Worm (Caenorhabditis elegans) whole organism, young adult: ENCODE data around the gene flp-27.

ENCODE experiments used
- B0035.1 ChIP-seq: sonication (generic microtip); optimal IDR thresholded peaks from 2 replicates; lab custom pipeline; 2016; ENCODE audit warnings: missing genetic modification characterization, mild to moderate bottlenecking, missing compliant biosample characterization, missing genotype, missing genetic modification reagents
- B0336.3 ChIP-seq: fragments of 200-800 bp; sonication (Bioruptor generic); IDR thresholded peaks from 2 replicates; pipeline ENCODE4 v1.3.6; 2022; ENCODE audit warnings: missing genetic modification characterization, missing compliant biosample characterization
- F33H1.4 ChIP-seq: fragments of 200-800 bp; sonication (Bioruptor generic); IDR thresholded peaks from 2 replicates; pipeline ENCODE4 v1.3.6; 2022; ENCODE audit warnings: missing genetic modification reagents, missing genetic modification characterization, missing compliant biosample characterization
- F37B4.10 ChIP-seq: fragments of 200-800 bp; sonication (Bioruptor generic); IDR thresholded peaks from 2 replicates; pipeline ENCODE4 v1.3.6; 2022; ENCODE audit warnings: missing genetic modification characterization, missing compliant biosample characterization
- F49E8.2 ChIP-seq: sonication (generic microtip); optimal IDR thresholded peaks from 3 replicates; lab custom pipeline; 2017; ENCODE audit warnings: missing genetic modification characterization, mild to moderate bottlenecking, missing compliant biosample characterization, antibody characterized with exemption, moderate library complexity; ENCODE audit not compliant: insufficient read depth
- F52B5.7 ChIP-seq: sonication (generic microtip); optimal IDR thresholded peaks from 2 replicates; lab custom pipeline; 2016; ENCODE audit warnings: mild to moderate bottlenecking, missing genetic modification characterization, missing compliant biosample characterization
- T26A5.8 ChIP-seq: sonication (generic microtip); optimal IDR thresholded peaks from 2 replicates; lab custom pipeline; 2016; ENCODE audit warnings: missing genetic modification characterization, missing compliant biosample characterization
- Y53F4B.3 ChIP-seq: fragments of 200-800 bp; sonication (Bioruptor generic); IDR thresholded peaks from 2 replicates; pipeline ENCODE4 v1.3.6; 2022; ENCODE audit warnings: missing genetic modification reagents, missing genetic modification characterization, missing compliant biosample characterization
- Y95B8A.8 ChIP-seq: fragments of 200-800 bp; sonication (Bioruptor generic); IDR thresholded peaks from 2 replicates; pipeline ENCODE4 v1.3.6; 2022; ENCODE audit warnings: missing genetic modification reagents, missing genetic modification characterization, missing compliant biosample characterization
- ZK185.1 ChIP-seq: sonication (generic microtip); optimal IDR thresholded peaks from 2 replicates; lab custom pipeline; 2016; ENCODE audit warnings: mild to moderate bottlenecking, missing genetic modification characterization, missing compliant biosample characterization; ENCODE audit not compliant: poor library complexity, severe bottlenecking
- ama-1 ChIP-seq, 3 experiments: fragments of 150-350 bp in 1 of 3; sonication (generic microtip) in 2 of 3; optimal IDR thresholded peaks; 2 replicates each; lab custom pipeline; 2014 to 2018; ENCODE audit warnings: missing biosample characterization in 2 of 3, missing genetic modification characterization in 2 of 3, missing genetic modification reagents in 2 of 3
- atf-7 ChIP-seq: sonication (generic microtip); optimal IDR thresholded peaks from 2 replicates; lab custom pipeline; 2017; ENCODE audit warnings: mild to moderate bottlenecking, missing genetic modification characterization, missing compliant biosample characterization
- attf-3 ChIP-seq: fragments of 200-800 bp; sonication (Bioruptor generic); conservative IDR thresholded peaks from 2 replicates; pipeline ENCODE4 v1.3.6; 2022; ENCODE audit warnings: missing genetic modification reagents, missing genetic modification characterization, missing compliant biosample characterization
- attf-6 ChIP-seq: fragments of 200-800 bp; sonication (Bioruptor generic); IDR thresholded peaks from 2 replicates; pipeline ENCODE4 v1.3.6; 2022; ENCODE audit warnings: missing genetic modification reagents, missing genetic modification characterization, missing compliant biosample characterization
- cebp-1 ChIP-seq, 2 experiments: fragments of 200-800 bp in 1 of 2; sonication (Bioruptor generic) in 1 of 2; sonication (generic microtip) in 1 of 2; IDR thresholded peaks in 1 of 2; optimal IDR thresholded peaks in 1 of 2; 2 replicates each; pipeline versions ENCODE4 v1.3.6 to Lab custom; 2017 to 2022; ENCODE audit warnings: missing compliant biosample characterization in 2 of 2, missing genetic modification characterization in 2 of 2, mild to moderate bottlenecking in 1 of 2, missing genetic modification reagents in 1 of 2, moderate library complexity in 1 of 2
- cebp-2 ChIP-seq: fragments of 200-800 bp; sonication (Bioruptor generic); IDR thresholded peaks from 2 replicates; pipeline ENCODE4 v1.3.6; 2022; ENCODE audit warnings: missing genetic modification characterization, missing compliant biosample characterization
- ceh-58 ChIP-seq: fragments of 200-800 bp; sonication (Bioruptor generic); IDR thresholded peaks from 2 replicates; pipeline ENCODE4 v1.3.6; 2022; ENCODE audit warnings: missing genetic modification characterization, missing compliant biosample characterization
- ceh-91 ChIP-seq: fragments of 200-800 bp; sonication (Bioruptor generic); IDR thresholded peaks from 2 replicates; pipeline ENCODE4 v1.3.6; 2022; ENCODE audit warnings: missing genetic modification reagents, missing genetic modification characterization, missing compliant biosample characterization
- die-1 ChIP-seq: sonication (generic microtip); optimal IDR thresholded peaks from 2 replicates; lab custom pipeline; 2016; ENCODE audit warnings: missing genotype, mild to moderate bottlenecking, missing genetic modification characterization, missing compliant biosample characterization
- dpl-1 ChIP-seq: fragments of 150-350 bp; optimal IDR thresholded peaks from 2 replicates; lab custom pipeline; 2014; ENCODE audit warnings: missing biosample characterization, missing genetic modification reagents, missing genetic modification characterization
- efl-1 ChIP-seq: fragments of 150-350 bp; optimal IDR thresholded peaks from 2 replicates; lab custom pipeline; 2014; ENCODE audit warnings: missing biosample characterization, missing genetic modification reagents, missing genetic modification characterization
- egrh-3 ChIP-seq: fragments of 200-800 bp; sonication (Bioruptor generic); IDR thresholded peaks from 2 replicates; pipeline ENCODE4 v1.3.6; 2022; ENCODE audit warnings: missing genetic modification reagents, missing genetic modification characterization, missing compliant biosample characterization
- ekl-4 ChIP-seq: fragments of 200-800 bp; sonication (Bioruptor generic); IDR thresholded peaks from 2 replicates; pipeline ENCODE4 v1.3.6; 2022; ENCODE audit warnings: missing genetic modification reagents, missing genetic modification characterization, missing compliant biosample characterization
- ets-4 ChIP-seq: fragments of 200-800 bp; sonication (Bioruptor generic); optimal IDR thresholded peaks from 2 replicates; lab custom pipeline; 2018; ENCODE audit warnings: mild to moderate bottlenecking, missing genetic modification characterization, missing compliant biosample characterization
- him-1 ChIP-seq: sonication (generic microtip); optimal IDR thresholded peaks from 2 replicates; lab custom pipeline; 2016; ENCODE audit warnings: missing genotype, missing genetic modification reagents, missing genetic modification characterization, missing compliant biosample characterization
- hmg-1.2 ChIP-seq: fragments of 200-800 bp; sonication (Bioruptor generic); IDR thresholded peaks from 2 replicates; pipeline ENCODE4 v1.3.6; 2022; ENCODE audit warnings: missing genetic modification reagents, missing genetic modification characterization, missing compliant biosample characterization
- hmg-20 ChIP-seq: fragments of 200-800 bp; sonication (Bioruptor generic); IDR thresholded peaks from 2 replicates; pipeline ENCODE4 v1.3.6; 2022; ENCODE audit warnings: missing genetic modification reagents, missing genetic modification characterization, missing compliant biosample characterization
- lag-1 ChIP-seq: fragments of 200-800 bp; sonication (Bioruptor generic); IDR thresholded peaks from 2 replicates; pipeline ENCODE4 v1.3.6; 2022; ENCODE audit warnings: missing genetic modification reagents, missing genetic modification characterization, missing compliant biosample characterization
- let-526 ChIP-seq: fragments of 200-800 bp; sonication (Bioruptor generic); IDR thresholded peaks from 2 replicates; pipeline ENCODE4 v1.3.6; 2022; ENCODE audit warnings: missing genetic modification reagents, missing genetic modification characterization, missing compliant biosample characterization
- lsl-1 ChIP-seq: fragments of 200-800 bp; sonication (Bioruptor generic); optimal IDR thresholded peaks from 2 replicates; lab custom pipeline; 2018; ENCODE audit warnings: mild to moderate bottlenecking, missing genetic modification characterization, moderate library complexity, missing compliant biosample characterization
- madf-6 ChIP-seq: fragments of 200-800 bp; sonication (Bioruptor generic); IDR thresholded peaks from 2 replicates; pipeline ENCODE4 v1.3.6; 2022; ENCODE audit warnings: missing genetic modification reagents, missing genetic modification characterization, missing compliant biosample characterization
- madf-8 ChIP-seq: fragments of 200-800 bp; sonication (Bioruptor generic); conservative IDR thresholded peaks from 2 replicates; pipeline ENCODE4 v1.3.6; 2022; ENCODE audit warnings: missing genetic modification reagents, missing genetic modification characterization, missing compliant biosample characterization
- mxl-1 ChIP-seq: sonication (generic microtip); optimal IDR thresholded peaks from 2 replicates; lab custom pipeline; 2016; ENCODE audit warnings: missing genetic modification characterization, missing compliant biosample characterization
- nfyb-1 ChIP-seq: fragments of 200-800 bp; sonication (Bioruptor generic); IDR thresholded peaks from 2 replicates; pipeline ENCODE4 v1.3.6; 2022; ENCODE audit warnings: missing genetic modification reagents, missing genetic modification characterization, missing compliant biosample characterization
- nhr-80 ChIP-seq: sonication (generic microtip); optimal IDR thresholded peaks from 2 replicates; lab custom pipeline; 2016; ENCODE audit warnings: missing genetic modification characterization, missing compliant biosample characterization
- nhr-90 ChIP-seq: sonication (generic microtip); optimal IDR thresholded peaks from 2 replicates; lab custom pipeline; 2016; ENCODE audit warnings: missing genotype, mild to moderate bottlenecking, missing genetic modification characterization, missing compliant biosample characterization
- rcor-1 ChIP-seq: fragments of 200-800 bp; sonication (Bioruptor generic); IDR thresholded peaks from 2 replicates; pipeline ENCODE4 v1.3.6; 2022; ENCODE audit warnings: missing genetic modification reagents, missing genetic modification characterization, missing compliant biosample characterization
- repo-1 ChIP-seq: sonication (generic microtip); optimal IDR thresholded peaks from 2 replicates; lab custom pipeline; 2017; ENCODE audit warnings: mild to moderate bottlenecking, missing genetic modification characterization, missing compliant biosample characterization
- rpc-1 ChIP-seq, 2 experiments: fragments of 150-350 bp in 1 of 2; sonication (generic microtip) in 1 of 2; optimal IDR thresholded peaks; 2 replicates each; lab custom pipeline; 2014 to 2018; ENCODE audit warnings: missing biosample characterization in 1 of 2, missing genetic modification characterization in 1 of 2, missing genetic modification reagents in 1 of 2, missing genotype in 1 of 2
- sea-2 ChIP-seq: fragments of 200-800 bp; sonication (Bioruptor generic); IDR thresholded peaks from 2 replicates; pipeline ENCODE4 v1.3.6; 2022; ENCODE audit warnings: missing genetic modification characterization, missing compliant biosample characterization
- snpc-1.3 ChIP-seq: sonication (generic microtip); optimal IDR thresholded peaks from 2 replicates; lab custom pipeline; 2017; ENCODE audit warnings: missing genetic modification characterization, mild to moderate bottlenecking, missing compliant biosample characterization, antibody characterized with exemption, moderate library complexity, missing genotype, missing genetic modification reagents; ENCODE audit not compliant: insufficient read depth
- somi-1 ChIP-seq: fragments of 200-800 bp; sonication (Bioruptor generic); optimal IDR thresholded peaks from 2 replicates; lab custom pipeline; 2018; ENCODE audit warnings: mild to moderate bottlenecking, missing genetic modification characterization, missing compliant biosample characterization
- tbp1 ChIP-seq: fragments of 200-800 bp; sonication (Bioruptor generic); optimal IDR thresholded peaks from 2 replicates; lab custom pipeline; 2018; ENCODE audit warnings: mild to moderate bottlenecking, missing genetic modification characterization, missing compliant biosample characterization
- unc-130 ChIP-seq: sonication (generic microtip); optimal IDR thresholded peaks from 2 replicates; lab custom pipeline; 2016; ENCODE audit warnings: missing genetic modification reagents, missing genetic modification characterization, missing compliant biosample characterization
- zim-3 ChIP-seq: sonication (generic microtip); optimal IDR thresholded peaks from 2 replicates; lab custom pipeline; 2017; ENCODE audit warnings: mild to moderate bottlenecking, missing genetic modification characterization, moderate library complexity, missing compliant biosample characterization
- ztf-22 ChIP-seq: fragments of 200-800 bp; sonication (Bioruptor generic); optimal IDR thresholded peaks from 2 replicates; lab custom pipeline; 2018; ENCODE audit warnings: mild to moderate bottlenecking, missing genetic modification characterization, moderate library complexity, missing compliant biosample characterization

Gene flp-27

ce11 chrII:5649236-5650004 lies 31.4 kb upstream of the flp-27 start, which contains the start of the genes sam-4, F59E12.17 and zyg-1:
Gene sam-4 (minus strand): TSS chrII:5649286.
Gene F59E12.17 (minus strand): TSS chrII:5649470.
Gene zyg-1 (plus strand): TSS chrII:5649748.
- no peak for TF ChIP-seq die-1 (tag; lab: Kevin White, UChicago)
- no peak for TF ChIP-seq B0336.3
- peak; percentile 71 for TF ChIP-seq madf-6
- TF ChIP-seq tbp1 (GFP tag; lab: Kevin White, UChicago): peak; percentile 48
- peak; percentile 82 for TF ChIP-seq hmg-1.2 (GFP tag; lab: Robert Waterston, UW)
- no peak for TF ChIP-seq F37B4.10 (GFP tag; lab: Robert Waterston, UW)
- no peak for TF ChIP-seq nhr-90 (tag; lab: Kevin White, UChicago)
- TF ChIP-seq rpc-1 (optimal IDR thresholded peaks at IDR 0.05; lab: Kevin White, UChicago): no peak
- TF ChIP-seq rpc-1 (tag; optimal IDR thresholded peaks at IDR 0.05; lab: Kevin White, UChicago): no peak
- peak; percentile 53 for TF ChIP-seq egrh-3
- no peak for TF ChIP-seq hmg-20 (GFP tag; lab: Robert Waterston, UW)
- TF ChIP-seq lag-1 (GFP tag; lab: Robert Waterston, UW): no peak
- TF ChIP-seq rcor-1 (GFP tag; lab: Robert Waterston, UW): peak; percentile 13; the same call in 1 of the 2 replicates
- no peak for TF ChIP-seq ets-4
- TF ChIP-seq nfyb-1 (GFP tag; lab: Robert Waterston, UW): peak; percentile 38; the same call in 1 of the 2 replicates
- no peak for TF ChIP-seq T26A5.8 (tag; lab: Kevin White, UChicago)
- TF ChIP-seq unc-130 (GFP tag; lab: Kevin White, UChicago): peak; percentile 67
- no peak for TF ChIP-seq somi-1 (GFP tag; lab: Kevin White, UChicago)
- no peak for TF ChIP-seq attf-6 (GFP tag; lab: Robert Waterston, UW)
- TF ChIP-seq repo-1: no peak
- TF ChIP-seq snpc-1.3: no peak
- peak; percentile 4 for TF ChIP-seq nhr-80 (tag; lab: Kevin White, UChicago)
- TF ChIP-seq zim-3 (tag; lab: Kevin White, UChicago): no peak
- TF ChIP-seq Y95B8A.8: 0 out of 2 replicates have a peak, but pooled peaks have one; percentile 42
- TF ChIP-seq ceh-58: no peak
- TF ChIP-seq madf-8 (GFP tag; lab: Robert Waterston, UW): peak; percentile 34
- no peak for TF ChIP-seq B0035.1 (tag; lab: Kevin White, UChicago)
- peak; percentile 57 for TF ChIP-seq F33H1.4 (GFP tag; lab: Robert Waterston, UW)
- peak; percentile 58; the same call in 1 of the 2 replicates for TF ChIP-seq ceh-91
- TF ChIP-seq F49E8.2 (tag; lab: Kevin White, UChicago): peak; percentile 80
- peak; percentile 46 for TF ChIP-seq ZK185.1 (tag; lab: Kevin White, UChicago)
- no peak for TF ChIP-seq him-1 (tag; lab: Kevin White, UChicago)
- TF ChIP-seq dpl-1: peak; percentile 42
- TF ChIP-seq Y53F4B.3 (GFP tag; lab: Robert Waterston, UW): no peak
- no peak for TF ChIP-seq ekl-4
- TF ChIP-seq sea-2: no peak
- no peak for TF ChIP-seq cebp-2 (GFP tag; lab: Robert Waterston, UW)
- peak; percentile 41; the same call in 1 of the 2 replicates for TF ChIP-seq cebp-1 (GFP tag; IDR thresholded peaks at IDR 0.05; lab: Robert Waterston, UW)
- TF ChIP-seq cebp-1 (tag; optimal IDR thresholded peaks at IDR 0.05; lab: Kevin White, UChicago): peak; percentile 50
- peak; percentile 76 for TF ChIP-seq efl-1
- TF ChIP-seq lsl-1: peak; percentile 63
- TF ChIP-seq F52B5.7 (tag; lab: Kevin White, UChicago): no peak
- TF ChIP-seq ztf-22 (GFP tag; lab: Kevin White, UChicago): no peak
- peak; percentile 53 for TF ChIP-seq attf-3 (GFP tag; lab: Robert Waterston, UW)
- TF ChIP-seq ama-1 (optimal IDR thresholded peaks at IDR 0.05; lab: Kevin White, UChicago): no peak
- TF ChIP-seq ama-1 (GFP tag; optimal IDR thresholded peaks at IDR 0.05; lab: Kevin White, UChicago): no peak
- TF ChIP-seq mxl-1 (tag; lab: Kevin White, UChicago): no peak
- TF ChIP-seq let-526 (GFP tag; lab: Robert Waterston, UW): 0 out of 2 replicates have a peak, but pooled peaks have one; percentile 35
- no peak for TF ChIP-seq atf-7 (tag; lab: Kevin White, UChicago)
